Fruit fly (Drosophila melanogaster) whole organism: ENCODE data around the gene CG34427.

Source experiments
- Dll ChIP-seq: fragments of >200 bp; optimal IDR thresholded peaks from 2 replicates; lab custom pipeline; 2017
- pan ChIP-seq: fragments of >200 bp; optimal IDR thresholded peaks from 2 replicates; lab custom pipeline; 2017

- TF ChIP-seq Dll (lab: Kevin White, UChicago), result no peak
- TF ChIP-seq pan (lab: Kevin White, UChicago), result no peak
These were observed 29.9 kb downstream of the CG34427 start for dm6 chr3L:8834486-8834885.
